Fruit fly (Drosophila melanogaster) S2 (cell line): ENCODE results near the gene nrv2.

Source experiments
- CG8478 ChIP-seq: fragments of >200 bp; optimal IDR thresholded peaks from 2 replicates; lab custom pipeline; 2018
- CTCF ChIP-seq, 2 experiments: fragments of >200 bp; optimal IDR thresholded peaks; 2 replicates each; lab custom pipeline; 2018

DNA sequence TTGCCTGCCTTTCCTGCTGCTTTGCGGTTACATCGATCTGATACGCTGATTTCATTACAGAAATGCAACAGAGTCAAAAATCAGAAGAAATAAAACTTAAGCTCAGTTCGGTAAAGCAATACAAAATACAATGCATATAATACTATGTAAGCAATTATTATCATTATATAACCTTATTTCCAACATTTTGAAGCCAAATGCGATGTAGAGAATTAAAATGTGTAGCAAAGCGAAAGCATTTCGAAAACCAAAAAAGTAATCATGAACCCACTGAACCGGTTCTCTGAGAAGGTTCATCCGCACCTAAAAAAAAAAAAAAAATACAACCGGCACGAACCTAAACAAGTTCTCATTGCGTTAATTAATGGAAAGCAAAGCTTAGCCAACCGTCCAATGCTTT is 14.4 kb downstream of the nrv2 start:
- TF ChIP-seq CG8478 (no peak), CTCF (optimal IDR thresholded peaks at IDR 0.05; lab: Kevin White, UChicago) (no peak)
